Worm (Caenorhabditis elegans) whole organism, L4 larva: Measurements from ENCODE around the gene F26F12.2.

Experiments
- F37D6.2 ChIP-seq: sonication (generic microtip); optimal IDR thresholded peaks from 2 replicates; lab custom pipeline; 2016; ENCODE audit warnings: mild to moderate bottlenecking, missing genetic modification characterization, missing compliant biosample characterization
- Y5F2A.4 ChIP-seq: fragments of 200-800 bp; sonication (Bioruptor generic); optimal IDR thresholded peaks from 2 replicates; lab custom pipeline; 2018; ENCODE audit warnings: mild to moderate bottlenecking, missing genetic modification characterization, missing compliant biosample characterization
- aha-1 ChIP-seq: fragments of 150-350 bp; peaks from one replicate; lab custom pipeline; 2014; ENCODE audit warnings: missing biosample characterization, missing genetic modification characterization
- arid-1 ChIP-seq: fragments of 200-800 bp; sonication (Bioruptor generic); conservative IDR thresholded peaks from 2 replicates; pipeline ENCODE4 v1.3.6; 2022; ENCODE audit warnings: missing genetic modification reagents, missing genetic modification characterization, missing compliant biosample characterization
- attf-4 ChIP-seq: sonication (generic microtip); optimal IDR thresholded peaks from 3 replicates; lab custom pipeline; 2017; ENCODE audit warnings: missing biosample characterization, missing genetic modification characterization
- ceh-20 ChIP-seq: fragments of 200-800 bp; sonication (Bioruptor generic); IDR thresholded peaks from 2 replicates; pipeline ENCODE4 v1.3.6; 2022; ENCODE audit warnings: missing genetic modification reagents, missing genetic modification characterization, missing compliant biosample characterization
- ceh-28 ChIP-seq: fragments of 150-350 bp; optimal IDR thresholded peaks from 2 replicates; lab custom pipeline; 2014; ENCODE audit warnings: missing biosample characterization, missing genetic modification reagents, missing genetic modification characterization
- ceh-32 ChIP-seq: sonication (generic microtip); optimal IDR thresholded peaks from 2 replicates; lab custom pipeline; 2016; ENCODE audit warnings: mild to moderate bottlenecking, missing genetic modification characterization, missing compliant biosample characterization; ENCODE audit not compliant: poor library complexity
- ces-1 ChIP-seq: fragments of 150-350 bp; sonication (generic microtip); optimal IDR thresholded peaks from 4 replicates; lab custom pipeline; 2014; ENCODE audit warnings: missing biosample characterization, missing genetic modification reagents, missing genetic modification characterization
- cey-2 ChIP-seq: sonication (generic microtip); optimal IDR thresholded peaks from 3 replicates; lab custom pipeline; 2017; ENCODE audit warnings: missing genetic modification characterization, mild to moderate bottlenecking, missing compliant biosample characterization, antibody characterized with exemption, borderline replicate concordance; ENCODE audit not compliant: insufficient read depth
- ctbp-1 ChIP-seq: fragments of 200-800 bp; sonication (Bioruptor generic); IDR thresholded peaks from 2 replicates; pipeline ENCODE4 v1.3.6; 2022; ENCODE audit warnings: missing genetic modification reagents, missing genetic modification characterization, missing compliant biosample characterization
- daf-16 ChIP-seq, 3 experiments: sonication (generic microtip); optimal IDR thresholded peaks; 2 replicates each; lab custom pipeline; 2016 to 2017; ENCODE audit warnings: missing genetic modification characterization in 3 of 3, missing genetic modification reagents in 3 of 3, mild to moderate bottlenecking in 2 of 3, missing compliant biosample characterization in 2 of 3, missing biosample characterization in 1 of 3, moderate library complexity in 1 of 3
- dmd-6 ChIP-seq: fragments of 200-800 bp; sonication (Bioruptor generic); IDR thresholded peaks from 2 replicates; pipeline ENCODE4 v1.3.6; 2022; ENCODE audit warnings: missing genetic modification reagents, missing genetic modification characterization, missing compliant biosample characterization
- dpl-1 ChIP-seq: fragments of 150-350 bp; optimal IDR thresholded peaks from 2 replicates; lab custom pipeline; 2014; ENCODE audit warnings: missing biosample characterization, missing genetic modification reagents, missing genetic modification characterization
- duxl-1 ChIP-seq: sonication (generic microtip); optimal IDR thresholded peaks from 2 replicates; lab custom pipeline; 2016; ENCODE audit warnings: mild to moderate bottlenecking, missing genetic modification characterization, moderate library complexity, missing compliant biosample characterization; ENCODE audit not compliant: poor library complexity
- dve-1 ChIP-seq: sonication (generic microtip); optimal IDR thresholded peaks from 2 replicates; lab custom pipeline; 2017; ENCODE audit warnings: antibody characterized with exemption, mild to moderate bottlenecking, missing genetic modification characterization, missing compliant biosample characterization; ENCODE audit not compliant: insufficient read depth
- egl-27 ChIP-seq: sonication (generic microtip); optimal IDR thresholded peaks from 3 replicates; lab custom pipeline; 2017; ENCODE audit warnings: missing biosample characterization, missing genetic modification reagents, missing genetic modification characterization
- egl-43 ChIP-seq: fragments of 200-800 bp; sonication (Bioruptor generic); IDR thresholded peaks from 2 replicates; pipeline ENCODE4 v1.3.6; 2022; ENCODE audit warnings: missing genetic modification reagents, missing genetic modification characterization, missing compliant biosample characterization
- fos-1 ChIP-seq: fragments of 150-350 bp; optimal IDR thresholded peaks from 2 replicates; lab custom pipeline; 2014; ENCODE audit warnings: missing biosample characterization, missing genetic modification characterization
- hlh-11 ChIP-seq: fragments of 200-800 bp; sonication (Bioruptor generic); optimal IDR thresholded peaks from 2 replicates; lab custom pipeline; 2018; ENCODE audit warnings: mild to moderate bottlenecking, missing genetic modification characterization, missing compliant biosample characterization
- hlh-30 ChIP-seq: sonication (generic microtip); optimal IDR thresholded peaks from 2 replicates; lab custom pipeline; 2017; ENCODE audit warnings: antibody characterized with exemption, mild to moderate bottlenecking, missing genetic modification characterization, missing compliant biosample characterization; ENCODE audit not compliant: insufficient read depth
- jun-1 ChIP-seq: fragments of 150-350 bp; optimal IDR thresholded peaks from 2 replicates; lab custom pipeline; 2014; ENCODE audit warnings: missing biosample characterization, missing genetic modification reagents, missing genetic modification characterization
- lim-7 ChIP-seq: fragments of 200-800 bp; sonication (Bioruptor generic); IDR thresholded peaks from 2 replicates; pipeline ENCODE4 v1.3.6; 2022; ENCODE audit warnings: missing genetic modification characterization, missing compliant biosample characterization
- lin-1 ChIP-seq: fragments of 200-800 bp; sonication (Bioruptor generic); IDR thresholded peaks from 2 replicates; pipeline ENCODE4 v1.3.6; 2022; ENCODE audit warnings: missing genetic modification reagents, missing genetic modification characterization, missing compliant biosample characterization
- lin-13 ChIP-seq: fragments of 150-350 bp; optimal IDR thresholded peaks from 2 replicates; lab custom pipeline; 2014; ENCODE audit warnings: missing biosample characterization, missing genetic modification reagents, missing genetic modification characterization
- lsy-2 ChIP-seq, 2 experiments: fragments of 150-350 bp in 1 of 2; sonication (generic microtip) in 1 of 2; optimal IDR thresholded peaks; 2 replicates each; lab custom pipeline; 2014 to 2017; ENCODE audit warnings: missing biosample characterization in 2 of 2, missing genetic modification characterization in 2 of 2
- mdl-1 ChIP-seq, 2 experiments: fragments of 150-350 bp in 1 of 2; sonication (generic microtip) in 1 of 2; optimal IDR thresholded peaks; 2 replicates each; lab custom pipeline; 2014 to 2017; ENCODE audit warnings: missing biosample characterization in 2 of 2, missing genetic modification characterization in 2 of 2
- mep-1 ChIP-seq: fragments of 150-350 bp; sonication (generic microtip); optimal IDR thresholded peaks from 3 replicates; lab custom pipeline; 2014; ENCODE audit warnings: missing biosample characterization, missing genetic modification characterization
- mes-2 ChIP-seq: sonication (generic microtip); optimal IDR thresholded peaks from 2 replicates; lab custom pipeline; 2016; ENCODE audit warnings: missing genotype, mild to moderate bottlenecking, missing genetic modification characterization, missing compliant biosample characterization; ENCODE audit not compliant: poor library complexity, severe bottlenecking
- mxl-2 ChIP-seq: fragments of 200-800 bp; sonication (Bioruptor generic); conservative IDR thresholded peaks from 2 replicates; pipeline ENCODE4 v1.3.6; 2022; ENCODE audit warnings: missing genetic modification reagents, missing genetic modification characterization, missing compliant biosample characterization
- mxl-3 ChIP-seq: fragments of 200-800 bp; sonication (Bioruptor generic); optimal IDR thresholded peaks from 2 replicates; lab custom pipeline; 2018; ENCODE audit warnings: mild to moderate bottlenecking, missing genetic modification characterization, missing compliant biosample characterization
- nhr-102 ChIP-seq: sonication (generic microtip); optimal IDR thresholded peaks from 2 replicates; lab custom pipeline; 2016; ENCODE audit warnings: mild to moderate bottlenecking, missing genetic modification characterization, moderate library complexity, missing compliant biosample characterization
- nhr-237 ChIP-seq: sonication (generic microtip); optimal IDR thresholded peaks from 2 replicates; lab custom pipeline; 2017; ENCODE audit warnings: missing biosample characterization, missing genetic modification characterization
- nhr-25 ChIP-seq: sonication (generic microtip); optimal IDR thresholded peaks from 2 replicates; lab custom pipeline; 2017; ENCODE audit warnings: missing genetic modification characterization, mild to moderate bottlenecking, missing compliant biosample characterization, antibody characterized with exemption, moderate library complexity, borderline replicate concordance; ENCODE audit not compliant: insufficient read depth
- nhr-28 ChIP-seq: fragments of 150-350 bp; optimal IDR thresholded peaks from 2 replicates; lab custom pipeline; 2014; ENCODE audit warnings: missing biosample characterization, missing genetic modification characterization
- nhr-41 ChIP-seq: fragments of 200-800 bp; sonication (Bioruptor generic); IDR thresholded peaks from 2 replicates; pipeline ENCODE4 v1.3.6; 2022; ENCODE audit warnings: missing genetic modification reagents, missing genetic modification characterization, missing compliant biosample characterization
- nhr-48 ChIP-seq: sonication (generic microtip); optimal IDR thresholded peaks from 2 replicates; lab custom pipeline; 2016; ENCODE audit warnings: mild to moderate bottlenecking, missing genetic modification characterization, missing compliant biosample characterization
- nhr-77 ChIP-seq: fragments of 150-350 bp; optimal IDR thresholded peaks from 2 replicates; lab custom pipeline; 2014; ENCODE audit warnings: missing biosample characterization, missing genetic modification characterization
- pha-4 ChIP-seq, 2 experiments: fragments of 150-350 bp in 1 of 2; fragments of 200-800 bp in 1 of 2; sonication (Bioruptor generic) in 1 of 2; IDR thresholded peaks in 1 of 2; optimal IDR thresholded peaks in 1 of 2; 2 replicates each; pipeline versions ENCODE4 v1.3.6 to Lab custom; 2014 to 2022; ENCODE audit warnings: missing genetic modification characterization in 2 of 2, missing genetic modification reagents in 2 of 2, missing biosample characterization in 1 of 2, missing compliant biosample characterization in 1 of 2
- pqm-1 ChIP-seq: sonication (generic microtip); optimal IDR thresholded peaks from 2 replicates; lab custom pipeline; 2017; ENCODE audit warnings: missing biosample characterization, missing genetic modification characterization
- snpc-1.2 ChIP-seq: fragments of 200-800 bp; sonication (Bioruptor generic); IDR thresholded peaks from 2 replicates; pipeline ENCODE4 v1.3.6; 2022; ENCODE audit warnings: missing genetic modification reagents, missing genetic modification characterization, missing compliant biosample characterization
- spr-3 ChIP-seq: fragments of 200-800 bp; sonication (Bioruptor generic); optimal IDR thresholded peaks from 2 replicates; lab custom pipeline; 2018; ENCODE audit warnings: mild to moderate bottlenecking, missing genetic modification characterization, missing compliant biosample characterization
- tra-1 ChIP-seq: fragments of 200-800 bp; sonication (Bioruptor generic); IDR thresholded peaks from 2 replicates; pipeline ENCODE4 v1.3.6; 2022; ENCODE audit warnings: missing genetic modification reagents, missing genetic modification characterization, missing compliant biosample characterization
- unc-62 ChIP-seq, 3 experiments: fragments of 150-350 bp in 1 of 3; sonication (generic microtip); optimal IDR thresholded peaks in 2 of 3; peaks in 1 of 3; 1 replicate in 1 of 3; 2 replicates in 2 of 3; lab custom pipeline; 2014 to 2017; ENCODE audit warnings: missing biosample characterization in 3 of 3, missing genetic modification characterization in 3 of 3, missing genetic modification reagents in 3 of 3, missing genotype in 1 of 3
- zag-1 ChIP-seq: fragments of 150-350 bp; optimal IDR thresholded peaks from 2 replicates; lab custom pipeline; 2014; ENCODE audit warnings: missing biosample characterization, missing genetic modification characterization
- zfp-3 ChIP-seq: fragments of 200-800 bp; sonication (Bioruptor generic); conservative IDR thresholded peaks from 2 replicates; pipeline ENCODE4 v1.3.6; 2022; ENCODE audit warnings: missing genetic modification reagents, missing genetic modification characterization, missing compliant biosample characterization
- zip-2 ChIP-seq: fragments of 150-350 bp; optimal IDR thresholded peaks from 2 replicates; lab custom pipeline; 2014; ENCODE audit warnings: missing biosample characterization, missing genetic modification characterization
- ztf-11 ChIP-seq: fragments of 150-350 bp; optimal IDR thresholded peaks from 2 replicates; lab custom pipeline; 2014; ENCODE audit warnings: missing biosample characterization, missing genetic modification characterization

Gene F26F12.2

DNA sequence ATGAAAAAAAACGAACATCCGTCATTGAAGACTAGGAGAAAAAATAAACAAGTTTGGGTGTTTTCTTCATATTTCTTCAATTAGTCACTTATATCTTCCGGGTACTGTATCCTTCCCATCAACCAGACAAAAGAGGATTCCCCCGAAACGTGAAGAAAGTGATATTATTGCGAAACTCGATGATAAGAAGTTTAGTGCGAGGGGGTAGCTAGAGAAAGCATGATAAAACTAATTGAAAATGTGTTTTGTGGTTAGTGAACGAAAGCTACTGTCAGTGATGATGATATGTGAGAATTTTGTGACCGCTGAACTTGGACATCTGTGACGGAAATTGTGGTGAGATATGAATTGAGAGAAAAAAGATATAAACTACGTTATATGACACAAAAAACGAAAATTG is 15.4 kb downstream of the F26F12.2 start:
- TF ChIP-seq lin-1 (GFP tag; lab: Robert Waterston, UW) (peak; percentile 19; the same call in 1 of the 2 replicates), duxl-1 (tag; lab: Kevin White, UChicago) (no peak), mep-1 (tag; lab: Kevin White, UChicago) (peak; percentile 25), ceh-20 (GFP tag; lab: Robert Waterston, UW) (peak; percentile 60; the same call in 1 of the 2 replicates), arid-1 (no peak), dmd-6 (GFP tag; lab: Robert Waterston, UW) (peak; percentile 86), zfp-3 (GFP tag; lab: Robert Waterston, UW) (no peak), egl-27 (tag; lab: Kevin White, UChicago) (no peak), dve-1 (tag; lab: Kevin White, UChicago) (peak; percentile 65), unc-62 (GFP tag; optimal IDR thresholded peaks at IDR 0.05 in 1 of 2; lab: Kevin White, UChicago) (peak in 1 of 2 experiments; percentile 74), unc-62 (tag; optimal IDR thresholded peaks at IDR 0.05; lab: Kevin White, UChicago) (no peak), zip-2 (no peak), Y5F2A.4 (GFP tag; lab: Kevin White, UChicago) (no peak), jun-1 (tag; lab: Kevin White, UChicago) (no peak), attf-4 (tag; lab: Kevin White, UChicago) (no peak), mes-2 (tag; lab: Kevin White, UChicago) (peak; percentile 39), lim-7 (GFP tag; lab: Robert Waterston, UW) (no peak), lin-13 (GFP tag; lab: Kevin White, UChicago) (no peak), nhr-25 (peak; percentile 57), ceh-32 (tag; lab: Kevin White, UChicago) (no peak), lsy-2 (tag; optimal IDR thresholded peaks at IDR 0.05; lab: Kevin White, UChicago) (peak in 1 of 2 experiments; percentile 58), mdl-1 (tag; optimal IDR thresholded peaks at IDR 0.05; lab: Kevin White, UChicago) (peak; percentile 87 to 95), egl-43 (GFP tag; lab: Robert Waterston, UW) (no peak), F37D6.2 (no peak), ztf-11 (no peak), nhr-102 (peak; percentile 85), cey-2 (tag; lab: Kevin White, UChicago) (peak; percentile 89), nhr-28 (tag; lab: Kevin White, UChicago) (peak; percentile 99), snpc-1.2 (no peak), ceh-28 (tag; lab: Kevin White, UChicago) (no peak), ces-1 (GFP tag; lab: Kevin White, UChicago) (no peak), aha-1 (tag; lab: Kevin White, UChicago) (peak; percentile 81), pha-4 (GFP tag; IDR thresholded peaks at IDR 0.05; lab: Robert Waterston, UW) (no peak), pha-4 (tag; optimal IDR thresholded peaks at IDR 0.05; lab: Kevin White, UChicago) (no peak), hlh-11 (tag; lab: Kevin White, UChicago) (peak; percentile 86), daf-16 (GFP tag; optimal IDR thresholded peaks at IDR 0.05; lab: Kevin White, UChicago) (no peak), daf-16 (tag; optimal IDR thresholded peaks at IDR 0.05; lab: Kevin White, UChicago) (peak; percentile 31), hlh-30 (tag; lab: Kevin White, UChicago) (peak; percentile 37), mxl-3 (GFP tag; lab: Kevin White, UChicago) (peak; percentile 85), nhr-77 (peak; percentile 18), fos-1 (tag; lab: Kevin White, UChicago) (no peak), dpl-1 (GFP tag; lab: Kevin White, UChicago) (peak; percentile 22), spr-3 (GFP tag; lab: Kevin White, UChicago) (no peak), nhr-41 (no peak), tra-1 (0 out of 2 replicates have a peak, but pooled peaks have one; percentile 44), zag-1 (tag; lab: Kevin White, UChicago) (no peak), ctbp-1 (no peak), nhr-237 (tag; lab: Kevin White, UChicago) (no peak), pqm-1 (tag; lab: Kevin White, UChicago) (peak; percentile 82), nhr-48 (tag; lab: Kevin White, UChicago) (peak; percentile 86), mxl-2 (no peak)
